Fruit fly (Drosophila melanogaster) whole organism, embryonic: ENCODE data around the gene Gr28a.

Source experiments
- CG11085 ChIP-seq: fragments of 200-800 bp; sonication (Bioruptor generic); IDR thresholded peaks from 2 replicates; pipeline ENCODE4 v1.3.6; 2022; ENCODE audit warnings: missing biosample characterization, missing genetic modification characterization
- CG11504 ChIP-seq: fragments of 200-800 bp; sonication (Bioruptor generic); optimal IDR thresholded peaks from 3 replicates; lab custom pipeline; 2019; ENCODE audit warnings: missing biosample characterization, mild to moderate bottlenecking, missing genetic modification characterization, moderate library complexity
- CG12391 ChIP-seq: fragments of 200-800 bp; sonication (Bioruptor generic); optimal IDR thresholded peaks from 3 replicates; lab custom pipeline; 2018; ENCODE audit warnings: missing biosample characterization, mild to moderate bottlenecking, missing genetic modification characterization, moderate library complexity
- CG12769 ChIP-seq: fragments of 200-800 bp; sonication (Bioruptor generic); optimal IDR thresholded peaks from 2 replicates; lab custom pipeline; 2019; ENCODE audit warnings: missing biosample characterization, mild to moderate bottlenecking, missing genetic modification characterization, moderate library complexity
- CG15514 ChIP-seq: fragments of 200-800 bp; sonication (Bioruptor generic); optimal IDR thresholded peaks from 3 replicates; lab custom pipeline; 2017; ENCODE audit warnings: missing biosample characterization, missing genetic modification characterization, mild to moderate bottlenecking, moderate library complexity, missing genetic modification reagents
- CG16813 ChIP-seq: fragments of 200-800 bp; sonication (Bioruptor generic); IDR thresholded peaks from 3 replicates; pipeline ENCODE4 v1.3.6; 2022; ENCODE audit warnings: missing biosample characterization, missing genetic modification characterization; ENCODE audit not compliant: partially characterized antibody
- CG17186 ChIP-seq: fragments of 200-800 bp; sonication (Bioruptor generic); optimal IDR thresholded peaks from 3 replicates; lab custom pipeline; 2017; ENCODE audit warnings: missing biosample characterization, missing genetic modification reagents, missing genetic modification characterization
- CG17802 ChIP-seq: fragments of 200-800 bp; sonication (Bioruptor generic); optimal IDR thresholded peaks from 2 replicates; lab custom pipeline; 2018; ENCODE audit warnings: missing biosample characterization, mild to moderate bottlenecking, missing genetic modification characterization, moderate library complexity
- CG18599 ChIP-seq: fragments of 200-800 bp; sonication (Bioruptor generic); optimal IDR thresholded peaks from 3 replicates; lab custom pipeline; 2017; ENCODE audit warnings: missing biosample characterization, missing genetic modification characterization, mild to moderate bottlenecking, moderate library complexity, missing genetic modification reagents
- CG2116 ChIP-seq: fragments of 200-800 bp; sonication (Bioruptor generic); optimal IDR thresholded peaks from 3 replicates; lab custom pipeline; 2018; ENCODE audit warnings: missing biosample characterization, mild to moderate bottlenecking, missing genetic modification characterization
- CG2120 ChIP-seq: fragments of 200-800 bp; sonication (Bioruptor generic); optimal IDR thresholded peaks from 3 replicates; lab custom pipeline; 2016; ENCODE audit warnings: missing biosample characterization, missing genetic modification characterization
- CG3407 ChIP-seq: fragments of 200-800 bp; sonication (Bioruptor generic); optimal IDR thresholded peaks from 2 replicates; lab custom pipeline; 2018; ENCODE audit warnings: missing biosample characterization, mild to moderate bottlenecking, missing genetic modification characterization
- CG34376 ChIP-seq: fragments of 200-800 bp; sonication (Bioruptor generic); optimal IDR thresholded peaks from 2 replicates; lab custom pipeline; 2018; ENCODE audit warnings: missing biosample characterization, mild to moderate bottlenecking, missing genetic modification characterization
- CG3995 ChIP-seq: fragments of 200-800 bp; sonication (Bioruptor generic); optimal IDR thresholded peaks from 3 replicates; lab custom pipeline; 2016; ENCODE audit warnings: missing biosample characterization, missing genetic modification characterization
- CG5953 ChIP-seq: fragments of 200-800 bp; sonication (Bioruptor generic); IDR thresholded peaks from 2 replicates; pipeline ENCODE4 v1.3.6; 2022; ENCODE audit warnings: missing biosample characterization, missing genetic modification characterization
- CG6175 ChIP-seq: fragments of 200-800 bp; sonication (Bioruptor generic); IDR thresholded peaks from 3 replicates; pipeline ENCODE4 v1.3.6; 2022; ENCODE audit warnings: missing biosample characterization, missing genetic modification characterization
- CG6791 ChIP-seq: fragments of 200-800 bp; sonication (Bioruptor generic); IDR thresholded peaks from 3 replicates; pipeline ENCODE4 v1.3.6; 2022; ENCODE audit warnings: missing biosample characterization, missing genetic modification characterization; ENCODE audit not compliant: partially characterized antibody
- CG7745 ChIP-seq: fragments of 200-800 bp; sonication (Bioruptor generic); optimal IDR thresholded peaks from 2 replicates; lab custom pipeline; 2018; ENCODE audit warnings: missing biosample characterization, mild to moderate bottlenecking, missing genetic modification characterization, moderate library complexity
- CG7987 ChIP-seq: fragments of 200-800 bp; sonication (Bioruptor generic); optimal IDR thresholded peaks from 2 replicates; lab custom pipeline; 2018; ENCODE audit warnings: missing biosample characterization, mild to moderate bottlenecking, missing genetic modification characterization, moderate library complexity
- CG9215 ChIP-seq: fragments of 200-800 bp; sonication (Bioruptor generic); IDR thresholded peaks from 2 replicates; pipeline ENCODE4 v1.3.6; 2022; ENCODE audit warnings: missing biosample characterization, missing genetic modification characterization
- CG9437 ChIP-seq: fragments of 200-800 bp; sonication (Bioruptor generic); optimal IDR thresholded peaks from 2 replicates; lab custom pipeline; 2018; ENCODE audit warnings: missing biosample characterization, mild to moderate bottlenecking, missing genetic modification characterization
- CG9817 ChIP-seq: fragments of 200-800 bp; sonication (Bioruptor generic); optimal IDR thresholded peaks from 2 replicates; lab custom pipeline; 2018; ENCODE audit warnings: missing biosample characterization, mild to moderate bottlenecking, missing genetic modification characterization, moderate library complexity
- CrebB ChIP-seq: fragments of 200-800 bp; sonication (Bioruptor generic); optimal IDR thresholded peaks from 3 replicates; lab custom pipeline; 2018; ENCODE audit warnings: missing biosample characterization, mild to moderate bottlenecking, missing genetic modification characterization
- Dip2 ChIP-seq: fragments of 200-800 bp; sonication (Bioruptor generic); IDR thresholded peaks from 2 replicates; pipeline ENCODE4 v1.3.6; 2022; ENCODE audit warnings: missing biosample characterization, missing genetic modification characterization
- Hr78 ChIP-seq, 2 experiments: fragments of 200-800 bp in 1 of 2; fragments of >200 bp in 1 of 2; sonication (Bioruptor generic) in 1 of 2; optimal IDR thresholded peaks; 2 replicates each; lab custom pipeline; 2017 to 2019; ENCODE audit warnings: missing biosample characterization in 2 of 2, missing genetic modification characterization in 2 of 2, mild to moderate bottlenecking in 1 of 2, moderate library complexity in 1 of 2
- Myb ChIP-seq: fragments of 200-800 bp; sonication (Bioruptor generic); optimal IDR thresholded peaks from 2 replicates; lab custom pipeline; 2016; ENCODE audit warnings: missing biosample characterization, missing genetic modification characterization
- Neu2 ChIP-seq: fragments of 200-800 bp; sonication (Bioruptor generic); optimal IDR thresholded peaks from 3 replicates; lab custom pipeline; 2016; ENCODE audit warnings: missing biosample characterization, missing genetic modification characterization, borderline replicate concordance
- Sox102F ChIP-seq: fragments of 200-800 bp; sonication (Bioruptor generic); optimal IDR thresholded peaks from 2 replicates; lab custom pipeline; 2018; ENCODE audit warnings: missing biosample characterization, mild to moderate bottlenecking, missing genetic modification characterization, moderate library complexity
- YL-1 ChIP-seq: fragments of 200-800 bp; sonication (Bioruptor generic); optimal IDR thresholded peaks from 3 replicates; lab custom pipeline; 2017; ENCODE audit warnings: missing biosample characterization, mild to moderate bottlenecking, missing genetic modification characterization
- bcd ChIP-seq: fragments of 200-800 bp; sonication (Bioruptor generic); optimal IDR thresholded peaks from 2 replicates; lab custom pipeline; 2017; ENCODE audit warnings: missing biosample characterization, mild to moderate bottlenecking, missing genetic modification characterization
- cad ChIP-seq: fragments of >200 bp; optimal IDR thresholded peaks from 2 replicates; lab custom pipeline; 2017; ENCODE audit warnings: missing biosample characterization, missing genetic modification characterization
- caup ChIP-seq: fragments of 200-800 bp; sonication (Bioruptor generic); optimal IDR thresholded peaks from 3 replicates; lab custom pipeline; 2017; ENCODE audit warnings: missing biosample characterization, mild to moderate bottlenecking, missing genetic modification characterization, moderate library complexity; ENCODE audit not compliant: severe bottlenecking
- ci ChIP-seq: fragments of 200-800 bp; sonication (Bioruptor generic); IDR thresholded peaks from 3 replicates; pipeline ENCODE4 v1.3.6; 2022; ENCODE audit warnings: missing biosample characterization, missing genetic modification characterization
- danr ChIP-seq: fragments of 200-800 bp; sonication (Bioruptor generic); IDR thresholded peaks from 2 replicates; pipeline ENCODE4 v1.3.6; 2022; ENCODE audit warnings: missing biosample characterization, missing genetic modification characterization
- ems ChIP-seq: fragments of 200-800 bp; sonication (Bioruptor generic); optimal IDR thresholded peaks from 3 replicates; lab custom pipeline; 2016; ENCODE audit warnings: missing biosample characterization, missing genetic modification characterization
- fru ChIP-seq: fragments of >200 bp; optimal IDR thresholded peaks from 2 replicates; lab custom pipeline; 2017
- gce ChIP-seq: fragments of 200-800 bp; sonication (Bioruptor generic); IDR thresholded peaks from 3 replicates; pipeline ENCODE4 v1.3.6; 2022; ENCODE audit warnings: missing biosample characterization, missing genetic modification characterization
- gsb ChIP-seq: fragments of 200-800 bp; sonication (Bioruptor generic); IDR thresholded peaks from 2 replicates; pipeline ENCODE4 v1.3.6; 2022; ENCODE audit warnings: missing biosample characterization, missing genetic modification characterization
- kay ChIP-seq: fragments of 200-800 bp; sonication (Bioruptor generic); optimal IDR thresholded peaks from 2 replicates; lab custom pipeline; 2016; ENCODE audit warnings: missing biosample characterization, missing genetic modification characterization
- mam ChIP-seq: fragments of 200-800 bp; sonication (Bioruptor generic); optimal IDR thresholded peaks from 3 replicates; lab custom pipeline; 2016; ENCODE audit warnings: missing biosample characterization, missing genetic modification characterization
- pan ChIP-seq, 4 experiments: fragments of >200 bp in 3 of 4; fragments of 200-800 bp in 1 of 4; sonication (Bioruptor generic) in 1 of 4; optimal IDR thresholded peaks in 3 of 4; IDR thresholded peaks in 1 of 4; 2 replicates each; pipeline versions ENCODE4 v1.3.6 to Lab custom; 2017 to 2022; ENCODE audit warnings: missing biosample characterization in 2 of 4, missing genetic modification characterization in 2 of 4, mixed read lengths in 1 of 4
- pros ChIP-seq: fragments of 200-800 bp; sonication (Bioruptor generic); optimal IDR thresholded peaks from 3 replicates; lab custom pipeline; 2019; ENCODE audit warnings: missing biosample characterization, mild to moderate bottlenecking, missing genetic modification characterization, moderate library complexity
- sima ChIP-seq: fragments of 200-800 bp; sonication (Bioruptor generic); optimal IDR thresholded peaks from 2 replicates; lab custom pipeline; 2016; ENCODE audit warnings: missing biosample characterization, missing genetic modification characterization
- slbo ChIP-seq: fragments of 200-800 bp; sonication (Bioruptor generic); IDR thresholded peaks from 2 replicates; pipeline ENCODE4 v1.3.6; 2022; ENCODE audit warnings: missing biosample characterization, missing genetic modification characterization
- stwl ChIP-seq: fragments of 200-800 bp; sonication (Bioruptor generic); optimal IDR thresholded peaks from 3 replicates; lab custom pipeline; 2018; ENCODE audit warnings: missing biosample characterization, mild to moderate bottlenecking, missing genetic modification characterization, moderate library complexity
- tio ChIP-seq: fragments of 200-800 bp; sonication (Bioruptor generic); optimal IDR thresholded peaks from 2 replicates; lab custom pipeline; 2017; ENCODE audit warnings: missing biosample characterization, missing genetic modification characterization, inconsistent platforms
- toy ChIP-seq: fragments of 200-800 bp; sonication (Bioruptor generic); IDR thresholded peaks from 2 replicates; pipeline ENCODE4 v1.3.6; 2022; ENCODE audit warnings: missing biosample characterization, missing genetic modification characterization
- zen ChIP-seq: fragments of 200-800 bp; sonication (Bioruptor generic); optimal IDR thresholded peaks from 3 replicates; lab custom pipeline; 2018; ENCODE audit warnings: missing biosample characterization, mild to moderate bottlenecking, missing genetic modification characterization, moderate library complexity

The Gr28a gene

dm6 chr2L:7426326-7427066 is 27.5 kb downstream of the Gr28a start, which contains the start of gene muc (continued):
- TF ChIP-seq Sox102F (GFP tag; lab: Kevin White, UChicago) (peak; percentile 33), CG2120 (peak; percentile 62), ci (GFP tag; lab: Robert Waterston, UW) (0 out of 3 replicates have a peak, but pooled peaks have one; percentile 29), gce (GFP tag; lab: Robert Waterston, UW) (no peak), sima (no peak), CG7987 (GFP tag; lab: Kevin White, UChicago) (no peak), caup (GFP tag; lab: Kevin White, UChicago) (no peak), CG11085 (0 out of 2 replicates have a peak, but pooled peaks have one; percentile 12), kay (GFP tag; lab: Kevin White, UChicago) (no peak), Myb (GFP tag; lab: Kevin White, UChicago) (peak; percentile 54), pros (GFP tag; lab: Kevin White, UChicago) (no peak), fru (lab: Kevin White, UChicago) (no peak), Hr78 (GFP tag; optimal IDR thresholded peaks at IDR 0.05; lab: Kevin White, UChicago) (peak in 1 of 2 experiments; percentile 16), zen (tag; lab: Kevin White, UChicago) (peak; percentile 74), toy (GFP tag; lab: Robert Waterston, UW) (no peak), CG18599 (GFP tag; lab: Kevin White, UChicago) (peak; percentile 33), danr (GFP tag; lab: Robert Waterston, UW) (no peak), CG17802 (tag; lab: Kevin White, UChicago) (peak; percentile 79), cad (GFP tag; lab: Kevin White, UChicago) (no peak), Dip2 (GFP tag; lab: Robert Waterston, UW) (no peak), Neu2 (GFP tag; lab: Kevin White, UChicago) (no peak), CG2116 (GFP tag; lab: Kevin White, UChicago) (peak; percentile 52), CG6175 (GFP tag; lab: Robert Waterston, UW) (no peak), gsb (GFP tag; lab: Robert Waterston, UW) (no peak), CG17186 (peak; percentile 54), CG3407 (GFP tag; lab: Kevin White, UChicago) (no peak), CG6791 (GFP tag; lab: Robert Waterston, UW) (peak; percentile 74), pan (optimal IDR thresholded peaks at IDR 0.05; lab: Kevin White, UChicago) (no peak), pan (GFP tag; optimal IDR thresholded peaks at IDR 0.05 in 1 of 2, IDR thresholded peaks at IDR 0.05 in 1 of 2) (peak in 1 of 2 experiments; percentile 59), YL-1 (no peak), stwl (tag; lab: Kevin White, UChicago) (peak; percentile 71), ems (GFP tag; lab: Kevin White, UChicago) (peak; percentile 4), CG7745 (no peak), bcd (GFP tag; lab: Kevin White, UChicago) (peak; percentile 34), CG9437 (GFP tag; lab: Kevin White, UChicago) (peak; percentile 61), CG15514 (GFP tag; lab: Kevin White, UChicago) (peak; percentile 42), CrebB (tag; lab: Kevin White, UChicago) (no peak), CG9215 (GFP tag; lab: Robert Waterston, UW) (0 out of 2 replicates have a peak, but pooled peaks have one; percentile 24), mam (GFP tag; lab: Kevin White, UChicago) (peak; percentile 52), slbo (GFP tag; lab: Robert Waterston, UW) (peak; percentile 60; the same call in 1 of the 2 replicates), CG16813 (GFP tag; lab: Robert Waterston, UW) (peak; percentile 74), CG5953 (GFP tag; lab: Robert Waterston, UW) (no peak), CG9817 (tag; lab: Kevin White, UChicago) (peak; percentile 47), tio (GFP tag; lab: Kevin White, UChicago) (peak; percentile 42), CG12769 (tag; lab: Kevin White, UChicago) (peak; percentile 59), CG3995 (GFP tag; lab: Kevin White, UChicago) (peak; percentile 3), CG12391 (tag; lab: Kevin White, UChicago) (peak; percentile 68), CG34376 (GFP tag; lab: Kevin White, UChicago) (no peak), CG11504 (tag; lab: Kevin White, UChicago) (peak; percentile 55)
